Fruit fly (Drosophila melanogaster) whole organism, prepupa: ENCODE data around the gene Spx.

Source experiments
- Blimp-1 ChIP-seq: fragments of 200-800 bp; sonication (Bioruptor generic); optimal IDR thresholded peaks from 3 replicates; lab custom pipeline; 2017; ENCODE audit warnings: missing biosample characterization, missing genetic modification characterization, mild to moderate bottlenecking, moderate library complexity, missing genetic modification reagents
- CG10631 ChIP-seq: fragments of 200-800 bp; sonication (Bioruptor generic); optimal IDR thresholded peaks from 2 replicates; lab custom pipeline; 2016; ENCODE audit warnings: missing biosample characterization, missing genetic modification characterization
- CG10669 ChIP-seq: fragments of 200-800 bp; sonication (Bioruptor generic); optimal IDR thresholded peaks from 3 replicates; lab custom pipeline; 2018; ENCODE audit warnings: missing biosample characterization, mild to moderate bottlenecking, missing genetic modification characterization, moderate library complexity
- CG11762 ChIP-seq: fragments of 200-800 bp; sonication (Bioruptor generic); optimal IDR thresholded peaks from 3 replicates; lab custom pipeline; 2016; ENCODE audit warnings: missing biosample characterization, missing genetic modification characterization; ENCODE audit not compliant: insufficient read depth
- CG11902 ChIP-seq: fragments of 200-800 bp; sonication (Bioruptor generic); optimal IDR thresholded peaks from 3 replicates; lab custom pipeline; 2016; ENCODE audit warnings: missing biosample characterization, missing genetic modification characterization
- CG15336 ChIP-seq: fragments of 200-800 bp; sonication (Bioruptor generic); IDR thresholded peaks from 2 replicates; pipeline ENCODE4 v1.3.6; 2022; ENCODE audit warnings: missing biosample characterization, missing genetic modification characterization
- CG1621 ChIP-seq: fragments of 200-800 bp; sonication (Bioruptor generic); optimal IDR thresholded peaks from 3 replicates; lab custom pipeline; 2018; ENCODE audit warnings: missing biosample characterization, mild to moderate bottlenecking, missing genetic modification characterization
- CG16779 ChIP-seq: fragments of 200-800 bp; sonication (Bioruptor generic); optimal IDR thresholded peaks from 3 replicates; lab custom pipeline; 2017; ENCODE audit warnings: missing biosample characterization, mild to moderate bottlenecking, missing genetic modification characterization
- CG3032 ChIP-seq: fragments of 200-800 bp; optimal IDR thresholded peaks from 2 replicates; lab custom pipeline; 2019; ENCODE audit warnings: missing biosample characterization, mild to moderate bottlenecking, missing genetic modification characterization, moderate library complexity
- CG31627 ChIP-seq: fragments of 200-800 bp; sonication (Bioruptor generic); optimal IDR thresholded peaks from 3 replicates; lab custom pipeline; 2016; ENCODE audit warnings: missing biosample characterization, missing genetic modification characterization
- CG34406 ChIP-seq: fragments of 200-800 bp; sonication (Bioruptor generic); optimal IDR thresholded peaks from 3 replicates; lab custom pipeline; 2016; ENCODE audit warnings: missing biosample characterization, missing genetic modification characterization
- CG3919 ChIP-seq: fragments of 200-800 bp; sonication (Bioruptor generic); optimal IDR thresholded peaks from 3 replicates; lab custom pipeline; 2016; ENCODE audit warnings: missing biosample characterization, missing genetic modification characterization
- CG4318 ChIP-seq: fragments of 200-800 bp; sonication (Bioruptor generic); optimal IDR thresholded peaks from 3 replicates; lab custom pipeline; 2017; ENCODE audit warnings: missing biosample characterization, mild to moderate bottlenecking, missing genetic modification characterization
- CG6163 ChIP-seq: fragments of 200-800 bp; sonication (Bioruptor generic); IDR thresholded peaks from 3 replicates; pipeline ENCODE4 v1.3.6; 2022; ENCODE audit warnings: missing biosample characterization, missing genetic modification characterization
- CG6276 ChIP-seq: fragments of 200-800 bp; sonication (Bioruptor generic); optimal IDR thresholded peaks from 2 replicates; lab custom pipeline; 2017; ENCODE audit warnings: missing biosample characterization, mild to moderate bottlenecking, missing genetic modification characterization
- CG6808 ChIP-seq: fragments of 200-800 bp; sonication (Bioruptor generic); optimal IDR thresholded peaks from 3 replicates; lab custom pipeline; 2017; ENCODE audit warnings: missing biosample characterization, missing genetic modification characterization, mild to moderate bottlenecking, moderate library complexity, missing genetic modification reagents
- CG6854 ChIP-seq: fragments of 200-800 bp; sonication (Bioruptor generic); optimal IDR thresholded peaks from 2 replicates; lab custom pipeline; 2017; ENCODE audit warnings: missing biosample characterization, mild to moderate bottlenecking, missing genetic modification characterization
- CG7368 ChIP-seq: fragments of 200-800 bp; sonication (Bioruptor generic); optimal IDR thresholded peaks from 3 replicates; lab custom pipeline; 2016; ENCODE audit warnings: missing biosample characterization, missing genetic modification characterization
- CG8119 ChIP-seq: fragments of 200-800 bp; sonication (Bioruptor generic); IDR thresholded peaks from 3 replicates; pipeline ENCODE4 v1.3.6; 2022; ENCODE audit warnings: missing biosample characterization, missing genetic modification characterization
- CG8319 ChIP-seq: fragments of 200-800 bp; sonication (Bioruptor generic); optimal IDR thresholded peaks from 3 replicates; lab custom pipeline; 2016; ENCODE audit warnings: missing biosample characterization, missing genetic modification characterization
- CG8632 ChIP-seq: fragments of 200-800 bp; sonication (Bioruptor generic); optimal IDR thresholded peaks from 3 replicates; lab custom pipeline; 2016; ENCODE audit warnings: missing biosample characterization, missing genetic modification characterization
- CG9139 ChIP-seq: fragments of 200-800 bp; sonication (Bioruptor generic); optimal IDR thresholded peaks from 3 replicates; lab custom pipeline; 2017; ENCODE audit warnings: missing biosample characterization, mild to moderate bottlenecking, missing genetic modification characterization
- Eip75B ChIP-seq: fragments of 200-800 bp; sonication (Bioruptor generic); optimal IDR thresholded peaks from 3 replicates; lab custom pipeline; 2016; ENCODE audit warnings: missing biosample characterization, missing genetic modification characterization
- Eip78C ChIP-seq: fragments of 200-800 bp; sonication (Bioruptor generic); peaks from one replicate; lab custom pipeline; 2016; ENCODE audit warnings: missing biosample characterization, missing genetic modification characterization
- Eip93F ChIP-seq: fragments of 200-800 bp; sonication (Bioruptor generic); optimal IDR thresholded peaks from 2 replicates; lab custom pipeline; 2016; ENCODE audit warnings: missing biosample characterization, mild to moderate bottlenecking, missing genetic modification characterization
- Ets21C ChIP-seq: fragments of 200-800 bp; sonication (Bioruptor generic); optimal IDR thresholded peaks from 3 replicates; lab custom pipeline; 2016; ENCODE audit warnings: missing biosample characterization, missing genetic modification characterization
- Ets96B ChIP-seq: fragments of 200-800 bp; optimal IDR thresholded peaks from 2 replicates; lab custom pipeline; 2019; ENCODE audit warnings: missing biosample characterization, mild to moderate bottlenecking, missing genetic modification characterization, moderate library complexity
- Hr38 ChIP-seq: sonication (Bioruptor generic); optimal IDR thresholded peaks from 2 replicates; lab custom pipeline; 2016; ENCODE audit warnings: missing biosample characterization, missing genetic modification characterization
- Hr39 ChIP-seq: fragments of 200-800 bp; sonication (Bioruptor generic); optimal IDR thresholded peaks from 2 replicates; lab custom pipeline; 2016; ENCODE audit warnings: missing biosample characterization, missing genetic modification characterization
- Hr4 ChIP-seq: fragments of 200-800 bp; sonication (Bioruptor generic); optimal IDR thresholded peaks from 3 replicates; lab custom pipeline; 2016; ENCODE audit warnings: missing biosample characterization, missing genetic modification characterization
- Met ChIP-seq: fragments of 200-800 bp; sonication (Bioruptor generic); optimal IDR thresholded peaks from 3 replicates; lab custom pipeline; 2016; ENCODE audit warnings: missing biosample characterization, missing genetic modification characterization
- Smox ChIP-seq: fragments of 200-800 bp; sonication (Bioruptor generic); optimal IDR thresholded peaks from 3 replicates; lab custom pipeline; 2016; ENCODE audit warnings: missing biosample characterization, missing genetic modification characterization
- Sox102F ChIP-seq: fragments of 200-800 bp; sonication (Bioruptor generic); optimal IDR thresholded peaks from 2 replicates; lab custom pipeline; 2016; ENCODE audit warnings: missing biosample characterization, mild to moderate bottlenecking, missing genetic modification characterization
- Sox14 ChIP-seq: fragments of 200-800 bp; sonication (Bioruptor generic); optimal IDR thresholded peaks from 3 replicates; lab custom pipeline; 2016; ENCODE audit warnings: missing biosample characterization, missing genetic modification characterization
- achi ChIP-seq: fragments of 200-800 bp; sonication (Bioruptor generic); optimal IDR thresholded peaks from 3 replicates; lab custom pipeline; 2016; ENCODE audit warnings: missing biosample characterization, missing genetic modification characterization
- acj6 ChIP-seq: fragments of 200-800 bp; sonication (Bioruptor generic); optimal IDR thresholded peaks from 3 replicates; lab custom pipeline; 2016; ENCODE audit warnings: missing biosample characterization, missing genetic modification characterization
- cyc ChIP-seq: fragments of 200-800 bp; sonication (Bioruptor generic); optimal IDR thresholded peaks from 3 replicates; lab custom pipeline; 2016; ENCODE audit warnings: missing biosample characterization, missing genetic modification characterization
- esn ChIP-seq: fragments of 200-800 bp; sonication (Bioruptor generic); optimal IDR thresholded peaks from 2 replicates; lab custom pipeline; 2016; ENCODE audit warnings: missing biosample characterization, mild to moderate bottlenecking, missing genetic modification characterization, moderate library complexity
- fd59A ChIP-seq: fragments of 200-800 bp; sonication (Bioruptor generic); optimal IDR thresholded peaks from 2 replicates; lab custom pipeline; 2017; ENCODE audit warnings: missing biosample characterization, mild to moderate bottlenecking, missing genetic modification characterization, missing genetic modification reagents
- fd85E ChIP-seq: fragments of 200-800 bp; sonication (Bioruptor generic); optimal IDR thresholded peaks from 3 replicates; lab custom pipeline; 2016; ENCODE audit warnings: missing biosample characterization, missing genetic modification characterization
- fkh ChIP-seq: fragments of 200-800 bp; sonication (Bioruptor generic); optimal IDR thresholded peaks from 3 replicates; lab custom pipeline; 2017; ENCODE audit warnings: missing biosample characterization, mild to moderate bottlenecking, missing genetic modification characterization, moderate library complexity
- lz ChIP-seq: fragments of 200-800 bp; sonication (Bioruptor generic); optimal IDR thresholded peaks from 3 replicates; lab custom pipeline; 2016; ENCODE audit warnings: missing biosample characterization, missing genetic modification characterization
- net ChIP-seq: fragments of 200-800 bp; sonication (Bioruptor generic); optimal IDR thresholded peaks from 3 replicates; lab custom pipeline; 2016; ENCODE audit warnings: missing biosample characterization, missing genetic modification characterization
- pdm3 ChIP-seq: fragments of 200-800 bp; sonication (Bioruptor generic); optimal IDR thresholded peaks from 3 replicates; lab custom pipeline; 2016; ENCODE audit warnings: missing biosample characterization, missing genetic modification characterization
- salr ChIP-seq, 2 experiments: fragments of 200-800 bp; sonication (Bioruptor generic); optimal IDR thresholded peaks; 3 replicates each; lab custom pipeline; 2016 to 2018; ENCODE audit warnings: missing biosample characterization in 2 of 2, missing genetic modification characterization in 2 of 2, mild to moderate bottlenecking in 1 of 2
- spab ChIP-seq: fragments of 200-800 bp; sonication (Bioruptor generic); optimal IDR thresholded peaks from 2 replicates; lab custom pipeline; 2017; ENCODE audit warnings: missing biosample characterization, mild to moderate bottlenecking, missing genetic modification characterization, missing genetic modification reagents
- ss ChIP-seq, 2 experiments: fragments of 200-800 bp; sonication (Bioruptor generic); optimal IDR thresholded peaks; 2 replicates in 1 of 2; 3 replicates in 1 of 2; lab custom pipeline; 2017 to 2018; ENCODE audit warnings: mild to moderate bottlenecking in 2 of 2, missing biosample characterization in 2 of 2, missing genetic modification characterization in 2 of 2, moderate library complexity in 1 of 2
- svp ChIP-seq: fragments of 200-800 bp; sonication (Bioruptor generic); peaks from one replicate; lab custom pipeline; 2016; ENCODE audit warnings: missing biosample characterization, missing genetic modification characterization
- topi ChIP-seq: fragments of 200-800 bp; sonication (Bioruptor generic); optimal IDR thresholded peaks from 3 replicates; lab custom pipeline; 2016; ENCODE audit warnings: missing biosample characterization, missing genetic modification characterization
- vri ChIP-seq: fragments of 200-800 bp; sonication (Bioruptor generic); optimal IDR thresholded peaks from 3 replicates; lab custom pipeline; 2016; ENCODE audit warnings: missing biosample characterization, mild to moderate bottlenecking, missing genetic modification characterization

Spx gene

dm6 chrX:6304203-6304602 is 48.6 kb downstream of the Spx start (continued):
- no peak for TF ChIP-seq cyc (GFP tag; lab: Kevin White, UChicago)
- TF ChIP-seq fd59A, result no peak
- no peak for TF ChIP-seq acj6 (GFP tag; lab: Kevin White, UChicago)
- TF ChIP-seq CG8319 (GFP tag; lab: Kevin White, UChicago), result no peak
- peak; percentile 15 for TF ChIP-seq Met
- TF ChIP-seq CG10669 (GFP tag; lab: Kevin White, UChicago), result no peak

dm6 chrX:6305317-6305716 is 49.7 kb downstream of the Spx start:
- TF ChIP-seq CG3919 (GFP tag; lab: Kevin White, UChicago), result peak; percentile 54
- TF ChIP-seq fkh, result no peak
- peak; percentile 63 for TF ChIP-seq Met
- no peak for TF ChIP-seq Eip93F (GFP tag; lab: Kevin White, UChicago)
- no peak for TF ChIP-seq ss (GFP tag; optimal IDR thresholded peaks at IDR 0.05; lab: Kevin White, UChicago)
- peak; percentile 13 for TF ChIP-seq CG34406 (GFP tag; lab: Kevin White, UChicago)
- no peak for TF ChIP-seq Blimp-1 (GFP tag; lab: Kevin White, UChicago)
- TF ChIP-seq CG1621, result no peak
- no peak for TF ChIP-seq fd59A
- peak; percentile 22 for TF ChIP-seq Sox102F (GFP tag; lab: Kevin White, UChicago)
- TF ChIP-seq CG7368, result no peak
- TF ChIP-seq CG4318 (GFP tag; lab: Kevin White, UChicago), result no peak
- TF ChIP-seq topi (GFP tag; lab: Kevin White, UChicago), result peak; percentile 52
- peak; percentile 13 for TF ChIP-seq Ets21C
- TF ChIP-seq CG31627 (GFP tag; lab: Kevin White, UChicago), result peak; percentile 26
- TF ChIP-seq CG8119 (GFP tag; lab: Robert Waterston, UW), result no peak
- TF ChIP-seq achi (GFP tag; lab: Kevin White, UChicago), result peak; percentile 36
- TF ChIP-seq CG11902 (GFP tag; lab: Kevin White, UChicago), result peak; percentile 3
- TF ChIP-seq CG6276 (GFP tag; lab: Kevin White, UChicago), result peak; percentile 9
- no peak for TF ChIP-seq CG8632 (GFP tag; lab: Kevin White, UChicago)
- TF ChIP-seq spab, result no peak
- TF ChIP-seq CG6163 (GFP tag; lab: Robert Waterston, UW), result peak; percentile 26; the same call in 1 of the 3 replicates
- TF ChIP-seq fd85E, result no peak
- TF ChIP-seq Eip75B, result peak; percentile 42
- TF ChIP-seq Ets96B (tag; lab: Kevin White, UChicago), result no peak
- peak; percentile 34 for TF ChIP-seq vri (GFP tag; lab: Kevin White, UChicago)
- peak; percentile 20 for TF ChIP-seq Hr4 (GFP tag; lab: Kevin White, UChicago)
- peak; percentile 25 for TF ChIP-seq CG10631
- TF ChIP-seq Hr38, result no peak
- TF ChIP-seq lz (GFP tag; lab: Kevin White, UChicago), result peak; percentile 25
- TF ChIP-seq CG6808 (GFP tag; lab: Kevin White, UChicago), result no peak
- no peak for TF ChIP-seq CG3032 (tag; lab: Kevin White, UChicago)
- no peak for TF ChIP-seq CG9139 (GFP tag; lab: Kevin White, UChicago)
- TF ChIP-seq Eip78C (GFP tag; lab: Kevin White, UChicago), result peak; percentile 84
- TF ChIP-seq salr (GFP tag; optimal IDR thresholded peaks at IDR 0.05; lab: Kevin White, UChicago), result peak in 1 of 2 experiments; percentile 8
- peak; percentile 12 for TF ChIP-seq Sox14
- TF ChIP-seq Smox, result peak; percentile 41
- no peak for TF ChIP-seq CG16779 (tag; lab: Kevin White, UChicago)
- peak; percentile 70 for TF ChIP-seq svp
- TF ChIP-seq CG15336, result peak; percentile 52; the same call in 1 of the 2 replicates
- TF ChIP-seq esn (GFP tag; lab: Kevin White, UChicago), result peak; percentile 65
- peak; percentile 49 for TF ChIP-seq pdm3 (GFP tag; lab: Kevin White, UChicago)
- peak; percentile 36 for TF ChIP-seq net (GFP tag; lab: Kevin White, UChicago)
- peak; percentile 26 for TF ChIP-seq acj6 (GFP tag; lab: Kevin White, UChicago)
- TF ChIP-seq CG6854 (GFP tag; lab: Kevin White, UChicago), result no peak
- peak; percentile 53 for TF ChIP-seq Hr39 (GFP tag; lab: Kevin White, UChicago)
- TF ChIP-seq CG11762 (GFP tag; lab: Kevin White, UChicago), result no peak
